Worm (Caenorhabditis elegans) whole organism, young adult: ENCODE measurements around the gene far-3.

Source experiments
- B0261.1 ChIP-seq: sonication (generic microtip); optimal IDR thresholded peaks from 2 replicates; lab custom pipeline; 2016; ENCODE audit warnings: mild to moderate bottlenecking, missing genetic modification characterization, moderate library complexity, missing compliant biosample characterization
- F10E7.11 ChIP-seq: sonication (generic microtip); optimal IDR thresholded peaks from 2 replicates; lab custom pipeline; 2017; ENCODE audit warnings: mild to moderate bottlenecking, missing genetic modification characterization, moderate library complexity, missing compliant biosample characterization
- F57A8.1 ChIP-seq: fragments of 200-800 bp; sonication (Bioruptor generic); optimal IDR thresholded peaks from 2 replicates; lab custom pipeline; 2018; ENCODE audit warnings: mild to moderate bottlenecking, missing genetic modification characterization, moderate library complexity, missing compliant biosample characterization
- K11D2.4 ChIP-seq: fragments of 200-800 bp; sonication (Bioruptor generic); IDR thresholded peaks from 2 replicates; pipeline ENCODE4 v1.3.6; 2022; ENCODE audit warnings: missing genetic modification reagents, missing genetic modification characterization, missing compliant biosample characterization
- K12H6.12 ChIP-seq: fragments of 200-800 bp; sonication (Bioruptor generic); optimal IDR thresholded peaks from 2 replicates; lab custom pipeline; 2018; ENCODE audit warnings: mild to moderate bottlenecking, missing genetic modification characterization, missing compliant biosample characterization
- Y53F4B.3 ChIP-seq: fragments of 200-800 bp; sonication (Bioruptor generic); IDR thresholded peaks from 2 replicates; pipeline ENCODE4 v1.3.6; 2022; ENCODE audit warnings: missing genetic modification reagents, missing genetic modification characterization, missing compliant biosample characterization
- Y53G8AR.9 ChIP-seq: fragments of 200-800 bp; sonication (Bioruptor generic); conservative IDR thresholded peaks from 2 replicates; pipeline ENCODE4 v1.3.6; 2022; ENCODE audit warnings: missing genetic modification reagents, missing genetic modification characterization, missing compliant biosample characterization
- Y56A3A.18 ChIP-seq: fragments of 200-800 bp; sonication (Bioruptor generic); IDR thresholded peaks from 2 replicates; pipeline ENCODE4 v1.3.6; 2022; ENCODE audit warnings: missing genetic modification reagents, missing genetic modification characterization, missing compliant biosample characterization
- Y67H2A.10 ChIP-seq: fragments of 200-800 bp; sonication (Bioruptor generic); conservative IDR thresholded peaks from 2 replicates; pipeline ENCODE4 v1.3.6; 2022; ENCODE audit warnings: missing genetic modification reagents, missing genetic modification characterization, missing compliant biosample characterization
- aptf-2 ChIP-seq: fragments of 200-800 bp; sonication (Bioruptor generic); conservative IDR thresholded peaks from 2 replicates; pipeline ENCODE4 v1.3.6; 2022; ENCODE audit warnings: missing genetic modification reagents, missing genetic modification characterization, missing compliant biosample characterization
- bed-2 ChIP-seq: fragments of 200-800 bp; sonication (Bioruptor generic); IDR thresholded peaks from 2 replicates; pipeline ENCODE4 v1.3.6; 2022; ENCODE audit warnings: missing genetic modification reagents, missing genetic modification characterization, missing compliant biosample characterization
- cebp-1 ChIP-seq, 2 experiments: fragments of 200-800 bp in 1 of 2; sonication (Bioruptor generic) in 1 of 2; sonication (generic microtip) in 1 of 2; IDR thresholded peaks in 1 of 2; optimal IDR thresholded peaks in 1 of 2; 2 replicates each; pipeline versions ENCODE4 v1.3.6 to Lab custom; 2017 to 2022; ENCODE audit warnings: missing compliant biosample characterization in 2 of 2, missing genetic modification characterization in 2 of 2, mild to moderate bottlenecking in 1 of 2, missing genetic modification reagents in 1 of 2, moderate library complexity in 1 of 2
- ceh-40 ChIP-seq: fragments of 200-800 bp; sonication (Bioruptor generic); IDR thresholded peaks from 2 replicates; pipeline ENCODE4 v1.3.6; 2022; ENCODE audit warnings: missing genetic modification characterization, missing compliant biosample characterization
- ceh-91 ChIP-seq: fragments of 200-800 bp; sonication (Bioruptor generic); IDR thresholded peaks from 2 replicates; pipeline ENCODE4 v1.3.6; 2022; ENCODE audit warnings: missing genetic modification reagents, missing genetic modification characterization, missing compliant biosample characterization
- dox-1 ChIP-seq: fragments of 200-800 bp; sonication (Bioruptor generic); IDR thresholded peaks from 2 replicates; pipeline ENCODE4 v1.3.6; 2022; ENCODE audit warnings: missing genetic modification reagents, missing genetic modification characterization, missing compliant biosample characterization
- dpl-1 ChIP-seq: fragments of 150-350 bp; optimal IDR thresholded peaks from 2 replicates; lab custom pipeline; 2014; ENCODE audit warnings: missing biosample characterization, missing genetic modification reagents, missing genetic modification characterization
- egl-18 ChIP-seq: fragments of 200-800 bp; sonication (Bioruptor generic); IDR thresholded peaks from 2 replicates; pipeline ENCODE4 v1.3.6; 2022; ENCODE audit warnings: missing genetic modification reagents, missing genetic modification characterization, missing compliant biosample characterization
- egl-44 ChIP-seq: fragments of 200-800 bp; sonication (Bioruptor generic); IDR thresholded peaks from 2 replicates; pipeline ENCODE4 v1.3.6; 2022; ENCODE audit warnings: missing genetic modification reagents, missing genetic modification characterization, missing compliant biosample characterization
- fkh-3 ChIP-seq: sonication (generic microtip); optimal IDR thresholded peaks from 2 replicates; lab custom pipeline; 2016; ENCODE audit warnings: mild to moderate bottlenecking, missing genetic modification characterization, missing compliant biosample characterization
- him-1 ChIP-seq: sonication (generic microtip); optimal IDR thresholded peaks from 2 replicates; lab custom pipeline; 2016; ENCODE audit warnings: missing genotype, missing genetic modification reagents, missing genetic modification characterization, missing compliant biosample characterization
- hlh-26 ChIP-seq: fragments of 200-800 bp; sonication (Bioruptor generic); conservative IDR thresholded peaks from 2 replicates; pipeline ENCODE4 v1.3.6; 2022; ENCODE audit warnings: missing genetic modification reagents, missing genetic modification characterization, missing compliant biosample characterization
- hmg-1.2 ChIP-seq: fragments of 200-800 bp; sonication (Bioruptor generic); IDR thresholded peaks from 2 replicates; pipeline ENCODE4 v1.3.6; 2022; ENCODE audit warnings: missing genetic modification reagents, missing genetic modification characterization, missing compliant biosample characterization
- hmg-20 ChIP-seq: fragments of 200-800 bp; sonication (Bioruptor generic); IDR thresholded peaks from 2 replicates; pipeline ENCODE4 v1.3.6; 2022; ENCODE audit warnings: missing genetic modification reagents, missing genetic modification characterization, missing compliant biosample characterization
- let-526 ChIP-seq: fragments of 200-800 bp; sonication (Bioruptor generic); IDR thresholded peaks from 2 replicates; pipeline ENCODE4 v1.3.6; 2022; ENCODE audit warnings: missing genetic modification reagents, missing genetic modification characterization, missing compliant biosample characterization
- let-607 ChIP-seq, 2 experiments: fragments of 200-800 bp in 1 of 2; sonication (Bioruptor generic) in 1 of 2; sonication (generic microtip) in 1 of 2; optimal IDR thresholded peaks; 2 replicates each; lab custom pipeline; 2016 to 2018; ENCODE audit warnings: mild to moderate bottlenecking in 2 of 2, missing compliant biosample characterization in 2 of 2, missing genetic modification characterization in 2 of 2, moderate library complexity in 2 of 2, missing genotype in 1 of 2
- lin-54 ChIP-seq: fragments of 200-800 bp; sonication (Bioruptor generic); optimal IDR thresholded peaks from 2 replicates; lab custom pipeline; 2018; ENCODE audit warnings: mild to moderate bottlenecking, missing genetic modification characterization, missing compliant biosample characterization
- madf-10 ChIP-seq: sonication (generic microtip); optimal IDR thresholded peaks from 2 replicates; lab custom pipeline; 2016; ENCODE audit warnings: mild to moderate bottlenecking, missing genetic modification characterization, missing compliant biosample characterization
- madf-3 ChIP-seq: fragments of 200-800 bp; sonication (Bioruptor generic); IDR thresholded peaks from 2 replicates; pipeline ENCODE4 v1.3.6; 2022; ENCODE audit warnings: missing genetic modification reagents, missing genetic modification characterization, missing compliant biosample characterization
- nfya-1 ChIP-seq: sonication (generic microtip); optimal IDR thresholded peaks from 2 replicates; lab custom pipeline; 2017; ENCODE audit warnings: antibody characterized with exemption, missing compliant biosample characterization, missing genetic modification characterization, borderline replicate concordance; ENCODE audit not compliant: insufficient read depth
- nfyb-1 ChIP-seq: fragments of 200-800 bp; sonication (Bioruptor generic); IDR thresholded peaks from 2 replicates; pipeline ENCODE4 v1.3.6; 2022; ENCODE audit warnings: missing genetic modification reagents, missing genetic modification characterization, missing compliant biosample characterization
- nhr-27 ChIP-seq: fragments of 200-800 bp; sonication (Bioruptor generic); optimal IDR thresholded peaks from 2 replicates; lab custom pipeline; 2018; ENCODE audit warnings: mild to moderate bottlenecking, missing genetic modification characterization, moderate library complexity, missing compliant biosample characterization
- nhr-80 ChIP-seq: sonication (generic microtip); optimal IDR thresholded peaks from 2 replicates; lab custom pipeline; 2016; ENCODE audit warnings: missing genetic modification characterization, missing compliant biosample characterization
- pha-4 ChIP-seq: fragments of 150-350 bp; sonication (generic microtip); optimal IDR thresholded peaks from 2 replicates; lab custom pipeline; 2014; ENCODE audit warnings: missing biosample characterization, missing genetic modification reagents, missing genetic modification characterization
- rec-8 ChIP-seq, 2 experiments: sonication (generic microtip); optimal IDR thresholded peaks; 2 replicates each; lab custom pipeline; 2016; ENCODE audit warnings: mild to moderate bottlenecking in 2 of 2, missing genetic modification characterization in 2 of 2, missing genetic modification reagents in 2 of 2, missing genotype in 2 of 2, missing biosample characterization in 1 of 2, missing compliant biosample characterization in 1 of 2, moderate library complexity in 1 of 2
- snpc-1.1 ChIP-seq: sonication (generic microtip); optimal IDR thresholded peaks from 2 replicates; lab custom pipeline; 2017; ENCODE audit warnings: missing genetic modification characterization, mild to moderate bottlenecking, missing compliant biosample characterization, antibody characterized with exemption, moderate library complexity, missing genotype, missing genetic modification reagents; ENCODE audit not compliant: insufficient read depth
- snpc-4 ChIP-seq, 5 experiments: fragments of 150-350 bp in 1 of 5; sonication (generic microtip) in 4 of 5; optimal IDR thresholded peaks; 2 replicates each; lab custom pipeline; 2014 to 2018; ENCODE audit warnings: missing genetic modification characterization in 5 of 5, missing biosample characterization in 3 of 5, antibody characterized with exemption in 2 of 5, mild to moderate bottlenecking in 2 of 5, missing compliant biosample characterization in 2 of 5, missing genotype in 2 of 5, moderate library complexity in 2 of 5, missing genetic modification reagents in 1 of 5
- somi-1 ChIP-seq: fragments of 200-800 bp; sonication (Bioruptor generic); optimal IDR thresholded peaks from 2 replicates; lab custom pipeline; 2018; ENCODE audit warnings: mild to moderate bottlenecking, missing genetic modification characterization, missing compliant biosample characterization
- tbp1 ChIP-seq: fragments of 200-800 bp; sonication (Bioruptor generic); optimal IDR thresholded peaks from 2 replicates; lab custom pipeline; 2018; ENCODE audit warnings: mild to moderate bottlenecking, missing genetic modification characterization, missing compliant biosample characterization
- tlf-1 ChIP-seq: fragments of 200-800 bp; sonication (Bioruptor generic); optimal IDR thresholded peaks from 2 replicates; lab custom pipeline; 2018; ENCODE audit warnings: mild to moderate bottlenecking, missing genetic modification characterization, missing compliant biosample characterization
- ztf-25 ChIP-seq: fragments of 200-800 bp; sonication (Bioruptor generic); IDR thresholded peaks from 2 replicates; pipeline ENCODE4 v1.3.6; 2022; ENCODE audit warnings: missing genetic modification reagents, missing genetic modification characterization, missing compliant biosample characterization
- ztf-3 ChIP-seq: fragments of 200-800 bp; sonication (Bioruptor generic); optimal IDR thresholded peaks from 2 replicates; lab custom pipeline; 2018; ENCODE audit warnings: mild to moderate bottlenecking, missing genetic modification characterization, missing compliant biosample characterization

far-3 gene

ce11 chrV:12997422-12997821 lies at the start of gene far-3:
TSS of gene far-3 (minus strand) at chrV:12997522.
- TF ChIP-seq him-1 (tag; lab: Kevin White, UChicago) (no peak), ztf-25 (no peak), snpc-4 (GFP tag; optimal IDR thresholded peaks at IDR 0.05; lab: Kevin White, UChicago) (no peak), snpc-4 (tag; optimal IDR thresholded peaks at IDR 0.05; lab: Kevin White, UChicago) (no peak), nhr-80 (tag; lab: Kevin White, UChicago) (no peak), ztf-3 (GFP tag; lab: Kevin White, UChicago) (no peak)

DNA sequence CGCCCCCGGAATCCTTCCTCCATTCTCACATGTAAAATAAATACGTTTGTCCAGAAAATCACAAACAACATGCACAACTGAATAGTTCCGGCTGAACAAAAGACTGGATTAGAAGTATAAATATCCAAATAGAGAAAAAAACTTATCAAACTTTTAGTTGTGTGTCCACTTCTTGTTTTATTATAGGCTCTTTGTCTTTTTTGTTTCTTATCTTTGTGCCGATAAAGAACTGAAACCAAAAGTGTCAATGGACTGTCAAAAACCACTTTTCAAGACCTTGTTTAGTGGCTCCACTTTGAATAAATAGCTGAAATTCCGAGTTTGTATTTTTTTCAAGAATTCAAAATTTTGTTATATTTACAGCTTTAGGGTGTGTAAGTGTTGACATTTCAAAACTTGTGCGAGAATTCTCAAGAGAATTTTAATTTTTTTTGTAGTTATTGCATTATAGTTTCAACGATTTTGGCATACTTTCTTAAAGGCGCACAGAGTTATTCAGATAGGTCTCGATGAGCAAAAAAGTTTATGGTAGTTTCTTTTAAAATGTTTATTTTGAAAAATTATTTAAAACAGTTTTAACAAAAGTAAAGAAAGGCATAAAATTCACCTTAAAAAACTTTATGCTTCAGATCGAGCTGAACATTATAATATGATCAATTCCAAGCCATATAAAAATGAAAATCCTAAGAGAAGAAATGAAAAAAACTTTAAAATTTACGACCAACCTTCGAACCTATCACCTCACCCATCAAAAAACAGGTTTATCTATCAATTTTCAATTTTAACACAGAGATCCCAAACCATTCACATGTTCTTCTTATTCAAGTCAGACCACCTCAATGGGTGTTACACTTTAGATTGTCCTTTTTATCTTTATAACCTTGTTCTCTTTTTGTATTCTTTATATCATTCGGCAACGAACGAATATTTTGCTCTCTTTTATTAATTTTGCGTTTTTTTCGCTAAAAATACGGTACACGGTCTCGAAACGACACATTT lies 49.1 kb upstream of the far-3 start:
- TF ChIP-seq aptf-2 (GFP tag; lab: Robert Waterston, UW) (no peak), egl-44 (no peak), madf-10 (tag; lab: Kevin White, UChicago) (no peak), lin-54 (GFP tag; lab: Kevin White, UChicago) (peak; percentile 24), let-607 (tag; optimal IDR thresholded peaks at IDR 0.05; lab: Kevin White, UChicago) (peak in 1 of 2 experiments; percentile 7), snpc-1.1 (no peak), Y67H2A.10 (GFP tag; lab: Robert Waterston, UW) (no peak), K12H6.12 (tag; lab: Kevin White, UChicago) (no peak), tbp1 (peak; percentile 33), madf-3 (GFP tag; lab: Robert Waterston, UW) (peak; percentile 58; the same call in 1 of the 2 replicates), ceh-40 (GFP tag; lab: Robert Waterston, UW) (no peak), Y53G8AR.9 (GFP tag; lab: Robert Waterston, UW) (peak; percentile 70), tlf-1 (GFP tag; lab: Kevin White, UChicago) (no peak), B0261.1 (tag; lab: Kevin White, UChicago) (no peak), ceh-91 (GFP tag; lab: Robert Waterston, UW) (no peak), Y53F4B.3 (GFP tag; lab: Robert Waterston, UW) (no peak), fkh-3 (no peak), K11D2.4 (GFP tag; lab: Robert Waterston, UW) (no peak), ztf-3 (GFP tag; lab: Kevin White, UChicago) (no peak), dpl-1 (GFP tag; lab: Kevin White, UChicago) (no peak), pha-4 (tag; lab: Kevin White, UChicago) (no peak), nhr-27 (tag; lab: Kevin White, UChicago) (no peak), somi-1 (GFP tag; lab: Kevin White, UChicago) (no peak), nfyb-1 (0 out of 2 replicates have a peak, but pooled peaks have one; percentile 14), let-526 (0 out of 2 replicates have a peak, but pooled peaks have one; percentile 22), hlh-26 (no peak), rec-8 (tag; optimal IDR thresholded peaks at IDR 0.05; lab: Kevin White, UChicago) (no peak), snpc-4 (GFP tag; optimal IDR thresholded peaks at IDR 0.05; lab: Kevin White, UChicago) (no peak), snpc-4 (tag; optimal IDR thresholded peaks at IDR 0.05; lab: Kevin White, UChicago) (no peak), hmg-1.2 (GFP tag; lab: Robert Waterston, UW) (no peak), cebp-1 (GFP tag; IDR thresholded peaks at IDR 0.05; lab: Robert Waterston, UW) (no peak), cebp-1 (tag; optimal IDR thresholded peaks at IDR 0.05; lab: Kevin White, UChicago) (peak; percentile 5), bed-2 (GFP tag; lab: Robert Waterston, UW) (no peak), nfya-1 (tag; lab: Kevin White, UChicago) (no peak), hmg-20 (GFP tag; lab: Robert Waterston, UW) (no peak), egl-18 (GFP tag; lab: Robert Waterston, UW) (no peak), Y56A3A.18 (GFP tag; lab: Robert Waterston, UW) (peak; percentile 54; the same call in 1 of the 2 replicates), F57A8.1 (no peak), F10E7.11 (no peak), him-1 (tag; lab: Kevin White, UChicago) (no peak), dox-1 (GFP tag; lab: Robert Waterston, UW) (0 out of 2 replicates have a peak, but pooled peaks have one; percentile 15)
